Fruit fly (Drosophila melanogaster) whole organism, pupa: Measurements from ENCODE around the gene Glut4EF.

Source experiments
- CG12605 ChIP-seq: fragments of 200-800 bp; sonication (Bioruptor generic); IDR thresholded peaks from 2 replicates; pipeline ENCODE4 v1.3.6; 2022; ENCODE audit warnings: missing biosample characterization, missing genetic modification characterization
- CG13204 ChIP-seq: fragments of 200-800 bp; sonication (Bioruptor generic); optimal IDR thresholded peaks from 2 replicates; lab custom pipeline; 2018; ENCODE audit warnings: missing biosample characterization, mild to moderate bottlenecking, missing genetic modification characterization, moderate library complexity
- CG32121 ChIP-seq: fragments of 200-800 bp; sonication (Bioruptor generic); IDR thresholded peaks from 2 replicates; pipeline ENCODE4 v1.3.6; 2022; ENCODE audit warnings: missing biosample characterization, missing genetic modification characterization
- CG9948 ChIP-seq: fragments of 200-800 bp; sonication (Bioruptor generic); optimal IDR thresholded peaks from 2 replicates; lab custom pipeline; 2018; ENCODE audit warnings: missing biosample characterization, mild to moderate bottlenecking, missing genetic modification characterization, moderate library complexity
- EcR ChIP-seq: fragments of 200-800 bp; sonication (Bioruptor generic); optimal IDR thresholded peaks from 3 replicates; lab custom pipeline; 2019; ENCODE audit warnings: missing biosample characterization, missing genetic modification characterization, mild to moderate bottlenecking, moderate library complexity, missing genetic modification reagents
- Ets98B ChIP-seq: fragments of 200-800 bp; sonication (Bioruptor generic); IDR thresholded peaks from 2 replicates; pipeline ENCODE4 v1.3.6; 2022; ENCODE audit warnings: missing biosample characterization, missing genetic modification characterization
- gl ChIP-seq: fragments of 200-800 bp; sonication (Bioruptor generic); optimal IDR thresholded peaks from 2 replicates; lab custom pipeline; 2018; ENCODE audit warnings: missing biosample characterization, mild to moderate bottlenecking, missing genetic modification characterization
- rn ChIP-seq: fragments of 200-800 bp; sonication (Bioruptor generic); IDR thresholded peaks from 2 replicates; pipeline ENCODE4 v1.3.6; 2022; ENCODE audit warnings: missing biosample characterization, missing genetic modification characterization

DNA sequence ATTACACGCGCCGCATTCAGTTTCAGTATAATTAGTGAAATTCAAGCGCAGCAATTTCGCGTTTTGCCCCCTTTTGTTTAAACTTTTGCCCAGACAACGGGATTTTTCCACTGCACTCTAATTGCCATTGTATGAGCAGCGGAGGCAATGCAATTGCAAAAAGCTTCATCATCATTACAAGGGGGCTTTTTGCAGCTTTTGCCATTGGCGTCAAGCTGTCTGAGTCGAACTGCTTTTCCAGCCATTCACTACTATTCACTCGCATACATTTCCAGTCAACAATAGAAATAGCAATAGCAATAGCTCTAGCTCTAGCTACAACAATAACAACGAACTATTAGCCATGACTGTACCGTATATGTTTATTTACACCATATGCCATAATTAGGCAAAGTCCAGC, 82.7 kb downstream of the Glut4EF start:
- TF ChIP-seq CG12605 (GFP tag; lab: Robert Waterston, UW): no peak
- TF ChIP-seq rn: no peak
- TF ChIP-seq gl (tag; lab: Kevin White, UChicago): no peak
- TF ChIP-seq EcR (GFP tag; lab: Kevin White, UChicago): no peak
- no peak for TF ChIP-seq CG9948 (tag; lab: Kevin White, UChicago)
- no peak for TF ChIP-seq Ets98B
- no peak for TF ChIP-seq CG32121 (GFP tag; lab: Robert Waterston, UW)
- TF ChIP-seq CG13204: no peak
